Fruit fly (Drosophila melanogaster): ENCODE data around the gene CG15865.

- no peak for TF ChIP-seq Gug (GFP tag; IDR thresholded peaks at IDR 0.05)
- no peak for TF ChIP-seq spab (GFP tag; optimal IDR thresholded peaks at IDR 0.05)
- TF ChIP-seq CG6276 (GFP tag; optimal IDR thresholded peaks at IDR 0.05) = no peak
Observed at dm6 chrX:16645472-16645871, 18.8 kb downstream of the CG15865 start.
